Worm (Caenorhabditis elegans): ENCODE data around the gene stdh-4.

- TF ChIP-seq lin-13 (GFP tag; optimal IDR thresholded peaks at IDR 0.05) = no peak
- no peak for TF ChIP-seq zag-1 (tag; optimal IDR thresholded peaks at IDR 0.05)
Observed at ce11 chrV:8529219-8529618, 19.9 kb upstream of the stdh-4 start, which contains the start of gene otpl-5.

All from whole organism, L1 larva.